Worm (Caenorhabditis elegans) whole organism, L4/young adult: Measurements from ENCODE around the gene egl-1.
"Not testable (repeated sequence)": the region's sequence is repeated elsewhere in the genome, so short reads cannot be mapped to it uniquely, and the experiment has no call there.

Experiments used
- W03F9.2 ChIP-seq: fragments of 150-350 bp; optimal IDR thresholded peaks from 2 replicates; lab custom pipeline; 2014; ENCODE audit warnings: missing biosample characterization, missing genetic modification characterization
- dao-5 ChIP-seq: sonication (generic microtip); optimal IDR thresholded peaks from 2 replicates; lab custom pipeline; 2016; ENCODE audit warnings: missing genotype, missing genetic modification characterization, moderate library complexity, missing compliant biosample characterization
- him-1 ChIP-seq: sonication (generic microtip); optimal IDR thresholded peaks from 2 replicates; lab custom pipeline; 2016; ENCODE audit warnings: missing genotype, missing genetic modification reagents, missing genetic modification characterization, missing compliant biosample characterization

The egl-1 gene

ce11 chrV:14432259-14432658 is at the start of gene egl-1:
Gene egl-1 (minus strand): TSS chrV:14432359.
- TF ChIP-seq him-1 (no peak), W03F9.2 (tag; lab: Kevin White, UChicago) (no peak), dao-5 (tag; lab: Kevin White, UChicago) (no peak)

DNA sequence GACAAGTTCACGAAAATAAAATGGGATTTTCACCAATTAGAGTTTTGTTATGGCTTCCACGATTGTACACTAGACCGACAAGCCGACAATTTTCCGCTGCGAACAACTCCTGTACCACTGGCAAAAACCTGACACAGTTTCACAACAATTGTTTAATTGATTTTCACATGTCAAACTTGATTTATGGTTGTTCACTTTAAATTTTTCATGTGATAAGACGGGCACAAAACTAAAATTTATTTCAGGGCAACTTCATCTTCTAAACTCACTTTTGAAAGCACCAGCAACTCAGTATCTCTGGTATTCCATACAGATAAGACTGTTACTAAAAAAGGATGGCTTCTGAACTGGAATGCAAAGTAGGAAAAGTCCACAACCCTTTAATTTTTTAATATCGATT is 49.2 kb upstream of the egl-1 start, which contains the start of gene R02D5.7:
Gene R02D5.7 (minus strand): TSS at position 101 of the 400 bp plus-strand sequence.
- TF ChIP-seq W03F9.2 (tag; lab: Kevin White, UChicago) (no peak), dao-5 (tag; lab: Kevin White, UChicago) (no peak), him-1 (no peak)

DNA sequence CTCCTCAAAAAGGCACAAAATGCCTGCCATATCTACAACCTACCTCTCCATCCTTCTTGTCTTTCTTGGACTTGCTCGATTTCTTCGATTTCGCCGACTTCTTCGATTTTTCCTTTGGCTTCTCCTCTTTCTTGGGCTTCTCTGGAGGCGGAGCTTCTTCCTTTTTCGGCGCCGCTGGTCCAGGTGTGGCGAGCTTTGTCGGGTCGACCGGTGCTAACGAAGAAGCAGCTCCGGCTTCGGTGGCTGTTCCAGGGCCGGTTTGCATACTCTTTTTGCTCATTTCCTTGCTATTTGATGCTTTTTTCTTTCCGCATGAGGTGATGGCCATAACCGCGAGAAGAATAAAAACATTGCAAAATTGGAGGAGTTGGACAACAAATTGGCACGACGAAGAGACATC is 48.4 kb upstream of the egl-1 start:
- TF ChIP-seq dao-5 (tag; lab: Kevin White, UChicago) (no peak), W03F9.2 (tag; lab: Kevin White, UChicago) (no peak), him-1 (no peak)

DNA sequence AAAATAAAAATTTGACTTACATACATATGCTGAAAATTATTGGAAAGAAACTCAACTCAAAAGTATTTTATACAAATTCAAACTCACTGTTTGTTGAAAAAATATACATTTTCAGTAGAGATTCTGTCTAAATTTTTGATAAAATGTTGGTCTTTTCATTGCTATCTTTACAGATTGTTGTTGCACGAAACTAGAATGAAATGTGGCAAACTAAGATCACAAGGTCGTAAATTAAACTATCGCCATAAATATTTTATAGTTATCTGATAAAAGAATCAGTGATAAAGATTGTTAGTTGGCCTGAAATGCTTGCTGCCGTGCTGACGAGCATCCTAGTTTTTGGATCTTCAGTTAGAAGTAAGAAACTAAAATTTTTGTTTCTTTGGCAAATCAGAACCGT is 46.8 kb upstream of the egl-1 start, which contains the start of gene clec-55:
Gene clec-55 (plus strand): TSS at position 301 of the 400 bp plus-strand sequence.
- TF ChIP-seq W03F9.2 (tag; lab: Kevin White, UChicago): no peak
- no peak for TF ChIP-seq dao-5 (tag; lab: Kevin White, UChicago)
- TF ChIP-seq him-1: no peak

ce11 chrV:14476680-14477079 is 44.5 kb upstream of the egl-1 start, which contains the start of gene clec-54:
Gene clec-54 (plus strand): TSS chrV:14476903.
- TF ChIP-seq dao-5 (tag; lab: Kevin White, UChicago) (no peak), him-1 (no peak), W03F9.2 (tag; lab: Kevin White, UChicago) (no peak)

- TF ChIP-seq him-1 (no peak), dao-5 (tag; lab: Kevin White, UChicago) (no peak), W03F9.2 (tag; lab: Kevin White, UChicago) (no peak)
These were observed 41.9 kb upstream of the egl-1 start, which contains the start of gene clec-56 for ce11 chrV:14474099-14474498. Gene clec-56 (plus strand): TSS chrV:14474399.

ce11 chrV:14472229-14472628 is 40.1 kb upstream of the egl-1 start, which contains the start of gene clec-227:
Gene clec-227 (plus strand): TSS chrV:14472529.
- TF ChIP-seq dao-5 (tag; lab: Kevin White, UChicago) (no peak), W03F9.2 (tag; lab: Kevin White, UChicago) (no peak), him-1 (no peak)

DNA sequence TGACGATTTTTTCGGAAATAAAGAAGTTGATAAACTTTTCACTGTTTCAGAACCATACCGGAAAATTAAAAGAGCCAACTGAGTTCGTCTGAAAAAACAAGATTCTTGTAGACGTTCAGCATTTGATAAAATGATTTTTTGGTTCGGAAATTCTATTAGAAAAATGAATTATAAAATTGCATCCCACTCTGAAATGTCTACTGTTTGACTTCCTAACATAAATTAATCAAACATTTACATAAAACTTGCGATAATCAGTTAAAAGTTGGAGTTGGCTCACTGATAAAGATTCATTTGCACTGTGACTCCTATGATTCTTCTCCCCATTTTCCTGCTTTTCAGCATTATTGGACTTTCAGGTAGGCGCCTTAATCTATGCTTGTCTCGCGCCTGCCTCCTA is 36.8 kb upstream of the egl-1 start, which contains the start of gene clec-57:
Gene clec-57 (plus strand): TSS at position 301 of the 400 bp plus-strand sequence.
- TF ChIP-seq W03F9.2 (tag; lab: Kevin White, UChicago) (no peak), him-1 (no peak), dao-5 (tag; lab: Kevin White, UChicago) (no peak)

ce11 chrV:14468196-14468874 is 36.2 kb upstream of the egl-1 start, which contains the start of gene srz-97:
Gene srz-97 (minus strand): TSS chrV:14468246.
- TF ChIP-seq dao-5 (tag; lab: Kevin White, UChicago): no peak

ce11 chrV:14464368-14464767 is 32.2 kb upstream of the egl-1 start, which contains the start of gene F08H9.4:
Gene F08H9.4 (minus strand): TSS chrV:14464428.
- TF ChIP-seq him-1 (no peak), W03F9.2 (tag; lab: Kevin White, UChicago) (no peak), dao-5 (tag; lab: Kevin White, UChicago) (no peak)

- not testable (repeated sequence) for TF ChIP-seq W03F9.2 (tag; lab: Kevin White, UChicago); him-1; dao-5 (tag; lab: Kevin White, UChicago)
These were observed 30.9 kb upstream of the egl-1 start, which contains the start of gene F08H9.3 for ce11 chrV:14463087-14463486. Gene F08H9.3 (minus strand): TSS chrV:14463338.

DNA sequence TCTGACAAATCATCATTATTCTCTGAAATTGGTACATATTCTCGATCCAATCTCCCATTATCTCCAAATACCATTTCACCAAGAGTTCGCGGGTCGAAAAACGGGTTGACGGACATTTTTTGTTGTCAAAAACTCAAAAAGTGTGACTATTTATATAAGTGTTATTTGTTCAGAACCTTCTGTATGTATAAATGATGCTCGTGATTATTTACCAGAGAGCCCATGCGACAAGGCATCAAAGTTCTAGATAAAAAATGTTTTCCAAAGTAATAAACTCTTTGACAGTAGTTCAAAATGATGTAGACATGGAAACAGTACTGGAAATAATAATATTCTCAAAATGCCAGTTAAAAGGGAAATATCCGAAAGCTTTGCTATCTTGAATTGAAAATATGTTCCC is 30.5 kb upstream of the egl-1 start:
- TF ChIP-seq dao-5 (tag; lab: Kevin White, UChicago): no peak
- TF ChIP-seq him-1: no peak
- no peak for TF ChIP-seq W03F9.2 (tag; lab: Kevin White, UChicago)

- no peak for TF ChIP-seq him-1
- TF ChIP-seq dao-5 (tag; lab: Kevin White, UChicago): no peak
- no peak for TF ChIP-seq W03F9.2 (tag; lab: Kevin White, UChicago)
These were observed 28.5 kb upstream of the egl-1 start, which contains the start of gene F08H9.2 for ce11 chrV:14460615-14461102. Gene F08H9.2 (plus strand): TSS chrV:14460665.

DNA sequence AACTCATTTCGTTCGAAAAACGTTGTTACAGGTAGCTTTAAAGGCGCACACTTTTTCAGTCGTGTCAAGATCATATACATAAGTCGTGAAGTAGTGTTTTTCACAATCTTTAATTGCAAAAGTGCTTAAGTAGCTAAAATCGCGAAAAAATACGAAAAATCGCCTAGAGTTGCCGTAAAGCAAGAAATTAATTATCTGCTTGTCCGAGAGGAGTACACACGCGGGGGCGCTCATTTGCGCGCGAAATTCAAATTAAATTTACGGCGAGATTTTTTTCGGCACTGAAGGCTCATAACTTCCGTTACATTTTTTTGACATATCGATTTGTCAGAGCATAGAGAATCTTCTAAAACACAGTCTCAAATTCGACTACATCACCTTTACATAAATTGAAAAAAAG is 28.0 kb upstream of the egl-1 start:
- TF ChIP-seq him-1 (no peak), W03F9.2 (tag; lab: Kevin White, UChicago) (no peak), dao-5 (tag; lab: Kevin White, UChicago) (no peak)
